Fruit fly (Drosophila melanogaster) S2 (cell line): ENCODE results near the gene net.

ENCODE experiments used
- CG8478 ChIP-seq: fragments of >200 bp; optimal IDR thresholded peaks from 2 replicates; lab custom pipeline; 2018
- CTCF ChIP-seq, 2 experiments: fragments of >200 bp; optimal IDR thresholded peaks; 2 replicates each; lab custom pipeline; 2018

net gene

dm6 chr2L:120492-121455, 33.6 kb upstream of the net start:
- TF ChIP-seq CG8478 (lab: Kevin White, UChicago): no peak
- TF ChIP-seq CTCF (optimal IDR thresholded peaks at IDR 0.05; lab: Kevin White, UChicago): no peak

- no peak for TF ChIP-seq CTCF (optimal IDR thresholded peaks at IDR 0.05; lab: Kevin White, UChicago)
- no peak for TF ChIP-seq CG8478 (lab: Kevin White, UChicago)
These were observed 30.6 kb upstream of the net start for dm6 chr2L:117750-118149.

dm6 chr2L:116388-116787, 29.2 kb upstream of the net start, which contains the start of gene CG13694:
CG13694 (minus strand) TSS chr2L:116488.
- TF ChIP-seq CTCF (optimal IDR thresholded peaks at IDR 0.05; lab: Kevin White, UChicago) (no peak), CG8478 (lab: Kevin White, UChicago) (no peak)

- peak in 1 of 2 experiments; percentile 14 for TF ChIP-seq CTCF (optimal IDR thresholded peaks at IDR 0.05; lab: Kevin White, UChicago)
- TF ChIP-seq CG8478 (lab: Kevin White, UChicago): no peak
These were observed 27.2 kb upstream of the net start, which contains the start of gene ND-15 for dm6 chr2L:114429-114828. ND-15 (plus strand) TSS chr2L:114726.

dm6 chr2L:110046-110445, 22.9 kb upstream of the net start:
- no peak for TF ChIP-seq CG8478 (lab: Kevin White, UChicago)
- TF ChIP-seq CTCF (optimal IDR thresholded peaks at IDR 0.05; lab: Kevin White, UChicago): no peak

dm6 chr2L:109098-109799, 22.1 kb upstream of the net start:
- no peak for TF ChIP-seq CTCF (optimal IDR thresholded peaks at IDR 0.05; lab: Kevin White, UChicago)
- no peak for TF ChIP-seq CG8478 (lab: Kevin White, UChicago)

- TF ChIP-seq CG8478 (lab: Kevin White, UChicago) (no peak), CTCF (optimal IDR thresholded peaks at IDR 0.05; lab: Kevin White, UChicago) (peak in 1 of 2 experiments; percentile 2)
These were observed 20.6 kb upstream of the net start for dm6 chr2L:107476-108436.

- TF ChIP-seq CTCF (optimal IDR thresholded peaks at IDR 0.05; lab: Kevin White, UChicago) (no peak), CG8478 (lab: Kevin White, UChicago) (no peak)
These were observed 19.8 kb upstream of the net start for dm6 chr2L:107032-107431.

- TF ChIP-seq CTCF (optimal IDR thresholded peaks at IDR 0.05; lab: Kevin White, UChicago): no peak
- TF ChIP-seq CG8478 (lab: Kevin White, UChicago): no peak
These were observed 19.4 kb upstream of the net start, which contains the start of the genes Nhe1 and Sam-S for dm6 chr2L:106540-106939. Nhe1 (minus strand) TSS chr2L:106732. Sam-S (plus strand) TSS chr2L:106903.

dm6 chr2L:102161-102761, 15.1 kb upstream of the net start, which contains the start of gene Creld:
Creld (plus strand) TSS chr2L:102380.
- TF ChIP-seq CG8478 (lab: Kevin White, UChicago): no peak
- TF ChIP-seq CTCF (optimal IDR thresholded peaks at IDR 0.05; lab: Kevin White, UChicago): peak; percentile 24 to 38

- no peak for TF ChIP-seq CTCF (optimal IDR thresholded peaks at IDR 0.05; lab: Kevin White, UChicago)
- TF ChIP-seq CG8478 (lab: Kevin White, UChicago): no peak
These were observed 7.5 kb upstream of the net start, which contains the start of gene Zir for dm6 chr2L:94639-95059. Zir (plus strand) TSS chr2L:94739.

dm6 chr2L:94096-94495, 6.9 kb upstream of the net start:
- TF ChIP-seq CG8478 (lab: Kevin White, UChicago): no peak
- TF ChIP-seq CTCF (optimal IDR thresholded peaks at IDR 0.05; lab: Kevin White, UChicago): no peak

dm6 chr2L:92993-93392, 5.8 kb upstream of the net start:
- TF ChIP-seq CTCF (optimal IDR thresholded peaks at IDR 0.05; lab: Kevin White, UChicago) (no peak), CG8478 (lab: Kevin White, UChicago) (no peak)
